Worm (Caenorhabditis elegans) whole organism, young adult: ENCODE data around the gene T19B10.5.

Source experiments
- B0035.1 ChIP-seq: sonication (generic microtip); optimal IDR thresholded peaks from 2 replicates; lab custom pipeline; 2016; ENCODE audit warnings: missing genetic modification characterization, mild to moderate bottlenecking, missing compliant biosample characterization, missing genotype, missing genetic modification reagents
- B0261.1 ChIP-seq: sonication (generic microtip); optimal IDR thresholded peaks from 2 replicates; lab custom pipeline; 2016; ENCODE audit warnings: mild to moderate bottlenecking, missing genetic modification characterization, moderate library complexity, missing compliant biosample characterization
- B0336.3 ChIP-seq: fragments of 200-800 bp; sonication (Bioruptor generic); IDR thresholded peaks from 2 replicates; pipeline ENCODE4 v1.3.6; 2022; ENCODE audit warnings: missing genetic modification characterization, missing compliant biosample characterization
- C17E4.6 ChIP-seq: fragments of 200-800 bp; sonication (Bioruptor generic); IDR thresholded peaks from 2 replicates; pipeline ENCODE4 v1.3.6; 2022; ENCODE audit warnings: missing genetic modification reagents, missing genetic modification characterization, missing compliant biosample characterization
- F37B4.10 ChIP-seq: fragments of 200-800 bp; sonication (Bioruptor generic); IDR thresholded peaks from 2 replicates; pipeline ENCODE4 v1.3.6; 2022; ENCODE audit warnings: missing genetic modification characterization, missing compliant biosample characterization
- F55B11.4 ChIP-seq: sonication (generic microtip); optimal IDR thresholded peaks from 2 replicates; lab custom pipeline; 2016; ENCODE audit warnings: missing compliant biosample characterization, missing genetic modification characterization, borderline replicate concordance; ENCODE audit not compliant: insufficient read depth
- K11D2.4 ChIP-seq: fragments of 200-800 bp; sonication (Bioruptor generic); IDR thresholded peaks from 2 replicates; pipeline ENCODE4 v1.3.6; 2022; ENCODE audit warnings: missing genetic modification reagents, missing genetic modification characterization, missing compliant biosample characterization
- K12H6.12 ChIP-seq: fragments of 200-800 bp; sonication (Bioruptor generic); optimal IDR thresholded peaks from 2 replicates; lab custom pipeline; 2018; ENCODE audit warnings: mild to moderate bottlenecking, missing genetic modification characterization, missing compliant biosample characterization
- Y53G8AR.9 ChIP-seq: fragments of 200-800 bp; sonication (Bioruptor generic); conservative IDR thresholded peaks from 2 replicates; pipeline ENCODE4 v1.3.6; 2022; ENCODE audit warnings: missing genetic modification reagents, missing genetic modification characterization, missing compliant biosample characterization
- Y95B8A.8 ChIP-seq: fragments of 200-800 bp; sonication (Bioruptor generic); IDR thresholded peaks from 2 replicates; pipeline ENCODE4 v1.3.6; 2022; ENCODE audit warnings: missing genetic modification reagents, missing genetic modification characterization, missing compliant biosample characterization
- aptf-3 ChIP-seq: fragments of 200-800 bp; sonication (Bioruptor generic); IDR thresholded peaks from 2 replicates; pipeline ENCODE4 v1.3.6; 2022; ENCODE audit warnings: missing genetic modification characterization, missing compliant biosample characterization
- attf-6 ChIP-seq: fragments of 200-800 bp; sonication (Bioruptor generic); IDR thresholded peaks from 2 replicates; pipeline ENCODE4 v1.3.6; 2022; ENCODE audit warnings: missing genetic modification reagents, missing genetic modification characterization, missing compliant biosample characterization
- ceh-58 ChIP-seq: fragments of 200-800 bp; sonication (Bioruptor generic); IDR thresholded peaks from 2 replicates; pipeline ENCODE4 v1.3.6; 2022; ENCODE audit warnings: missing genetic modification characterization, missing compliant biosample characterization
- ceh-91 ChIP-seq: fragments of 200-800 bp; sonication (Bioruptor generic); IDR thresholded peaks from 2 replicates; pipeline ENCODE4 v1.3.6; 2022; ENCODE audit warnings: missing genetic modification reagents, missing genetic modification characterization, missing compliant biosample characterization
- dpff-1 ChIP-seq: sonication (generic microtip); optimal IDR thresholded peaks from 2 replicates; lab custom pipeline; 2017; ENCODE audit warnings: mild to moderate bottlenecking, missing genetic modification characterization, missing compliant biosample characterization
- efl-1 ChIP-seq: fragments of 150-350 bp; optimal IDR thresholded peaks from 2 replicates; lab custom pipeline; 2014; ENCODE audit warnings: missing biosample characterization, missing genetic modification reagents, missing genetic modification characterization
- egl-18 ChIP-seq: fragments of 200-800 bp; sonication (Bioruptor generic); IDR thresholded peaks from 2 replicates; pipeline ENCODE4 v1.3.6; 2022; ENCODE audit warnings: missing genetic modification reagents, missing genetic modification characterization, missing compliant biosample characterization
- egl-44 ChIP-seq: fragments of 200-800 bp; sonication (Bioruptor generic); IDR thresholded peaks from 2 replicates; pipeline ENCODE4 v1.3.6; 2022; ENCODE audit warnings: missing genetic modification reagents, missing genetic modification characterization, missing compliant biosample characterization
- egrh-3 ChIP-seq: fragments of 200-800 bp; sonication (Bioruptor generic); IDR thresholded peaks from 2 replicates; pipeline ENCODE4 v1.3.6; 2022; ENCODE audit warnings: missing genetic modification reagents, missing genetic modification characterization, missing compliant biosample characterization
- ekl-4 ChIP-seq: fragments of 200-800 bp; sonication (Bioruptor generic); IDR thresholded peaks from 2 replicates; pipeline ENCODE4 v1.3.6; 2022; ENCODE audit warnings: missing genetic modification reagents, missing genetic modification characterization, missing compliant biosample characterization
- ets-4 ChIP-seq: fragments of 200-800 bp; sonication (Bioruptor generic); optimal IDR thresholded peaks from 2 replicates; lab custom pipeline; 2018; ENCODE audit warnings: mild to moderate bottlenecking, missing genetic modification characterization, missing compliant biosample characterization
- hmg-20 ChIP-seq: fragments of 200-800 bp; sonication (Bioruptor generic); IDR thresholded peaks from 2 replicates; pipeline ENCODE4 v1.3.6; 2022; ENCODE audit warnings: missing genetic modification reagents, missing genetic modification characterization, missing compliant biosample characterization
- lin-54 ChIP-seq: fragments of 200-800 bp; sonication (Bioruptor generic); optimal IDR thresholded peaks from 2 replicates; lab custom pipeline; 2018; ENCODE audit warnings: mild to moderate bottlenecking, missing genetic modification characterization, missing compliant biosample characterization
- lsy-27 ChIP-seq: sonication (generic microtip); optimal IDR thresholded peaks from 2 replicates; lab custom pipeline; 2017; ENCODE audit warnings: missing genetic modification characterization, mild to moderate bottlenecking, missing compliant biosample characterization, antibody characterized with exemption, missing genotype, borderline replicate concordance; ENCODE audit not compliant: insufficient read depth
- madf-10 ChIP-seq: sonication (generic microtip); optimal IDR thresholded peaks from 2 replicates; lab custom pipeline; 2016; ENCODE audit warnings: mild to moderate bottlenecking, missing genetic modification characterization, missing compliant biosample characterization
- madf-3 ChIP-seq: fragments of 200-800 bp; sonication (Bioruptor generic); IDR thresholded peaks from 2 replicates; pipeline ENCODE4 v1.3.6; 2022; ENCODE audit warnings: missing genetic modification reagents, missing genetic modification characterization, missing compliant biosample characterization
- madf-8 ChIP-seq: fragments of 200-800 bp; sonication (Bioruptor generic); conservative IDR thresholded peaks from 2 replicates; pipeline ENCODE4 v1.3.6; 2022; ENCODE audit warnings: missing genetic modification reagents, missing genetic modification characterization, missing compliant biosample characterization
- nfya-2 ChIP-seq: fragments of 200-800 bp; sonication (Bioruptor generic); IDR thresholded peaks from 2 replicates; pipeline ENCODE4 v1.3.6; 2022; ENCODE audit warnings: missing genetic modification reagents, missing genetic modification characterization, missing compliant biosample characterization
- nhr-120 ChIP-seq: fragments of 200-800 bp; sonication (Bioruptor generic); IDR thresholded peaks from 2 replicates; pipeline ENCODE4 v1.3.6; 2022; ENCODE audit warnings: missing genetic modification characterization, missing compliant biosample characterization
- rcor-1 ChIP-seq: fragments of 200-800 bp; sonication (Bioruptor generic); IDR thresholded peaks from 2 replicates; pipeline ENCODE4 v1.3.6; 2022; ENCODE audit warnings: missing genetic modification reagents, missing genetic modification characterization, missing compliant biosample characterization
- rec-8 ChIP-seq, 2 experiments: sonication (generic microtip); optimal IDR thresholded peaks; 2 replicates each; lab custom pipeline; 2016; ENCODE audit warnings: mild to moderate bottlenecking in 2 of 2, missing genetic modification characterization in 2 of 2, missing genetic modification reagents in 2 of 2, missing genotype in 2 of 2, missing biosample characterization in 1 of 2, missing compliant biosample characterization in 1 of 2, moderate library complexity in 1 of 2
- rpc-1 ChIP-seq, 2 experiments: fragments of 150-350 bp in 1 of 2; sonication (generic microtip) in 1 of 2; optimal IDR thresholded peaks; 2 replicates each; lab custom pipeline; 2014 to 2018; ENCODE audit warnings: missing biosample characterization in 1 of 2, missing genetic modification characterization in 1 of 2, missing genetic modification reagents in 1 of 2, missing genotype in 1 of 2
- snpc-3.4 ChIP-seq: sonication (generic microtip); optimal IDR thresholded peaks from 2 replicates; lab custom pipeline; 2017; ENCODE audit warnings: missing genetic modification characterization, mild to moderate bottlenecking, missing compliant biosample characterization, antibody characterized with exemption, moderate library complexity, missing genotype, missing genetic modification reagents
- snpc-4 ChIP-seq, 5 experiments: fragments of 150-350 bp in 1 of 5; sonication (generic microtip) in 4 of 5; optimal IDR thresholded peaks; 2 replicates each; lab custom pipeline; 2014 to 2018; ENCODE audit warnings: missing genetic modification characterization in 5 of 5, missing biosample characterization in 3 of 5, antibody characterized with exemption in 2 of 5, mild to moderate bottlenecking in 2 of 5, missing compliant biosample characterization in 2 of 5, missing genotype in 2 of 5, moderate library complexity in 2 of 5, missing genetic modification reagents in 1 of 5
- tbx-9 ChIP-seq: sonication (generic microtip); optimal IDR thresholded peaks from 2 replicates; lab custom pipeline; 2016; ENCODE audit warnings: borderline replicate concordance, missing genetic modification characterization, inconsistent platforms, missing compliant biosample characterization
- tlf-1 ChIP-seq: fragments of 200-800 bp; sonication (Bioruptor generic); optimal IDR thresholded peaks from 2 replicates; lab custom pipeline; 2018; ENCODE audit warnings: mild to moderate bottlenecking, missing genetic modification characterization, missing compliant biosample characterization
- unc-130 ChIP-seq: sonication (generic microtip); optimal IDR thresholded peaks from 2 replicates; lab custom pipeline; 2016; ENCODE audit warnings: missing genetic modification reagents, missing genetic modification characterization, missing compliant biosample characterization
- xnd-1 ChIP-seq: sonication (generic microtip); optimal IDR thresholded peaks from 2 replicates; lab custom pipeline; 2016; ENCODE audit warnings: missing genotype, missing genetic modification reagents, missing genetic modification characterization, missing compliant biosample characterization
- ztf-25 ChIP-seq: fragments of 200-800 bp; sonication (Bioruptor generic); IDR thresholded peaks from 2 replicates; pipeline ENCODE4 v1.3.6; 2022; ENCODE audit warnings: missing genetic modification reagents, missing genetic modification characterization, missing compliant biosample characterization
- ztf-3 ChIP-seq: fragments of 200-800 bp; sonication (Bioruptor generic); optimal IDR thresholded peaks from 2 replicates; lab custom pipeline; 2018; ENCODE audit warnings: mild to moderate bottlenecking, missing genetic modification characterization, missing compliant biosample characterization

T19B10.5 gene

DNA sequence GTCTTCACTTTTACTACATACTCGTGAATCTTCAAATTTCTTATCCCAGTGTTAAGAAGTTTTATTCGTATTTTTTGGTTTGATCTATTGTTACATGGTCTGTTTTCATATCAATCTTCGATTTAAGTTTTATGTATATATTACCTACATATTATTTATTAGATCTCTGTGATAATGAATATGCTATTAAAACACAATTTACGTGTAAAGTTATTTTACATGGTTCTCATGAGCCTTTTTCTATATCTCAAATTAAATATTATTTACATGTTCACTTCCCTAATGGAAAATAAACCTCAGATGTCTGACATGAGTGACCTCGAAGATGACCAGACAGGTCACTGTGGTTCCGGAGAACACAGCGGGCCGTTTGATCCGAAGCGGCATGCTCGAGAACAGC is 10.1 kb downstream of the T19B10.5 start, which contains the start of gene mxl-1:
Gene mxl-1, plus strand, starts transcription at position 301 of the 400 bp plus-strand sequence.
- TF ChIP-seq efl-1 (GFP tag; lab: Kevin White, UChicago) (no peak), egl-44 (no peak), lsy-27 (tag; lab: Kevin White, UChicago) (no peak), K12H6.12 (no peak)
- TF ChIP-seq, all 124 proteins: peak for 0

DNA sequence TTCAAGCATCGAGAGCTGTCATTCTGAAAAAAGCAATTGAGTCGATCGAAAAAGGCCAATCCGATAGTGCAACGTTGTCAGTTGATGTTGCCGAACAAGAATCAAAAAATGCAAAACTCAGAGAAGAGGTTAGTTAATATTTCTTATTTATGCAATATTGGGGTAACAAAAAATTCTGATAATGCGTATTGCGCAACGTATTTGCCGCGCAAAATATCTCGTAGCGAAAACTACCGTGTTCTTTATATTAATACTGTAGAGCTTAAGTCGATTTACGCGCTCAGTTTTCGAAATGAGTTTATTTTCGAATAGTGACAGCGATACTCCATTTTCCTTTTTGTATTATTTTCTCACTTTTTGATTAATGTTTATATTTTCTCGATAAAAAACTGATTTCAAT is 10.6 kb downstream of the T19B10.5 start:
- no peak for TF ChIP-seq attf-6 (GFP tag; lab: Robert Waterston, UW)
- TF ChIP-seq tlf-1 (GFP tag; lab: Kevin White, UChicago): no peak
- no peak for TF ChIP-seq nfya-2 (GFP tag; lab: Robert Waterston, UW)
- no peak for TF ChIP-seq rec-8 (tag; optimal IDR thresholded peaks at IDR 0.05; lab: Kevin White, UChicago)
- no peak for TF ChIP-seq lin-54 (GFP tag; lab: Kevin White, UChicago)
- no peak for TF ChIP-seq madf-10 (tag; lab: Kevin White, UChicago)
- TF ChIP-seq dpff-1 (tag; lab: Kevin White, UChicago): no peak
- no peak for TF ChIP-seq Y53G8AR.9
- no peak for TF ChIP-seq egrh-3 (GFP tag; lab: Robert Waterston, UW)

DNA sequence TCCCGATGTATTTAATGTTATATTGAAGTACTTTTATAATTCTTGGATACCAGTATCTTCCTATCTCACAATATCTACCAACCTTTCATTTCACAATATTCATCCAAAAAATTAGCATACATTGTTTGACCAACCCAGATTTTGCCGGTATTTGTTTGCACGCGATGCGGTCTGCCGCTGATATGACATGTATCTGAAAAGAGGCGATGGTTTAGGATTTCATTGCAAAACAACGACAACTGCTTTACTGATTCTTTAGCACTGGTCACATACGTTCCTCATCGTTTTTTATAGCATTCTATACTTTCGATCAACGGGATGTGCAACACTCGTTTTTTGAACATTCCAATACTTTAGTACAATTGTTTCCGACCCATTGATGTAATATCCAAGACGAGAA is 13.4 kb downstream of the T19B10.5 start, which contains the start of gene mam-4:
Gene mam-4, plus strand, starts transcription at position 301 of the 400 bp plus-strand sequence.
- TF ChIP-seq ekl-4 (GFP tag; lab: Robert Waterston, UW) (no peak), K11D2.4 (GFP tag; lab: Robert Waterston, UW) (no peak), B0035.1 (tag; lab: Kevin White, UChicago) (no peak), ets-4 (no peak), tbx-9 (no peak), F37B4.10 (GFP tag; lab: Robert Waterston, UW) (no peak), snpc-4 (GFP tag; optimal IDR thresholded peaks at IDR 0.05; lab: Kevin White, UChicago) (no peak), snpc-4 (tag; optimal IDR thresholded peaks at IDR 0.05; lab: Kevin White, UChicago) (no peak), efl-1 (GFP tag; lab: Kevin White, UChicago) (no peak), snpc-3.4 (tag; lab: Kevin White, UChicago) (no peak), egl-44 (no peak), ztf-3 (GFP tag; lab: Kevin White, UChicago) (no peak), rcor-1 (GFP tag; lab: Robert Waterston, UW) (no peak), madf-8 (GFP tag; lab: Robert Waterston, UW) (no peak), C17E4.6 (GFP tag; lab: Robert Waterston, UW) (no peak), hmg-20 (no peak), nhr-120 (no peak)

DNA sequence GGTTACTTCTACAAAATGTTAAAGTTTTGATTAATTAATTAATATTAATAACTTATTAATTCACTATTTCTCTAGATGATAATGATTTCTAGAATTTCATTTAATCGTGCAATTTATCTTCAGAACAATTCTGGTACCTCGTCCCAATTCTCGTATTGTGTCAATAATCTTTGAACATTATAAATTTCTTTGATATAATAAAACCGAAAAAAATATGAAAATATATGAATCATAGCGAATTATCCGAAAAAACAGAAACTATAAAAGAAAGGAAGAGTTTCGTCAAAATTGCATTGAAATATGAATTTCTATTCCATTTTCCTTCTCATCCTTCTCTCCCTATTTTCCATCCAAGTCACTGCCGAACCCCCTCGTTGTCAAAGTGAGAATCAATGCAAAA is 16.3 kb downstream of the T19B10.5 start, which contains the start of gene T19B10.12:
Gene T19B10.12, plus strand, starts transcription at position 301 of the 400 bp plus-strand sequence.
- TF ChIP-seq ztf-25 (GFP tag; lab: Robert Waterston, UW) (no peak), unc-130 (GFP tag; lab: Kevin White, UChicago) (no peak), aptf-3 (no peak), B0261.1 (no peak), madf-3 (no peak), Y95B8A.8 (GFP tag; lab: Robert Waterston, UW) (no peak), B0336.3 (GFP tag; lab: Robert Waterston, UW) (no peak), F55B11.4 (tag; lab: Kevin White, UChicago) (no peak), ceh-91 (no peak), xnd-1 (no peak), nfya-2 (GFP tag; lab: Robert Waterston, UW) (no peak), ceh-58 (GFP tag; lab: Robert Waterston, UW) (no peak), rpc-1 (optimal IDR thresholded peaks at IDR 0.05; lab: Kevin White, UChicago) (no peak), rpc-1 (tag; optimal IDR thresholded peaks at IDR 0.05; lab: Kevin White, UChicago) (no peak), egl-18 (no peak)
- TF ChIP-seq, all 124 proteins: peak for 0
